Fruit fly (Drosophila melanogaster): ENCODE data around the gene CG15892.

Gene CG15892

DNA sequence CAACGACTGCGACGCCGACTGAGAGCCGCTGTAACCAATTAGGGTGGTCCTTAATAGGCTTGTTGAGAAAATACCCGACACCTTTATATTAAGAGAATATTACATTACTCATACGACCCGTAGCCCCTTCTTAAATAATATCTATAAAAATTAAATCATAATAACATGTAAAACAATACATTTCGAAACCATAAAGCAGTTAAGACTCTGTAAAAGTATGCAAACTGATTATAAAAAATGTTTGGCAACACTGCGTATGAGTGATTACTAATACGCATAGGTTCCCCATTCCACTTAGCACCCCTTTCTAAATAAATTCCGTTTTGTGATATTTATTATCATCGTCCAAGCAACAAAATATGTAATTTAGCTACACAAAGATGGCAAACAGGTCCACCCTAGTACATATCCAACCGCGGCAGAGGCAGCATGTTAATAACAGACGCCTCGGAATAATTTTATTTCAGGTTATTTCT lies 46.5 kb upstream of the CG15892 start:
- TF ChIP-seq CG1024 (GFP tag; IDR thresholded peaks at IDR 0.05), result 0 out of 2 replicates have a peak, but pooled peaks have one; percentile 3
- peak; percentile 6 for TF ChIP-seq CG33557 (GFP tag; optimal IDR thresholded peaks at IDR 0.05)
- TF ChIP-seq CG7928 (GFP tag; optimal IDR thresholded peaks at IDR 0.05), result peak; percentile 53
- no peak for TF ChIP-seq CG10462 (GFP tag; optimal IDR thresholded peaks at IDR 0.05)
- peak; percentile 64 for TF ChIP-seq schlank (tag; optimal IDR thresholded peaks at IDR 0.05)
- peak; percentile 43 for TF ChIP-seq CG18476 (GFP tag; optimal IDR thresholded peaks at IDR 0.05)
- TF ChIP-seq eyg (GFP tag; optimal IDR thresholded peaks at IDR 0.05), result peak; percentile 10
- no peak for TF ChIP-seq gro (GFP tag; optimal IDR thresholded peaks at IDR 0.05)
- peak; percentile 73 for TF ChIP-seq CG6689 (GFP tag; IDR thresholded peaks at IDR 0.05)
- peak; percentile 59 for TF ChIP-seq CG6654 (GFP tag; optimal IDR thresholded peaks at IDR 0.05)
- no peak for TF ChIP-seq Ravus (GFP tag; IDR thresholded peaks at IDR 0.05)
- no peak for TF ChIP-seq trh (GFP tag; optimal IDR thresholded peaks at IDR 0.05)
- TF ChIP-seq kni (GFP tag; optimal IDR thresholded peaks at IDR 0.05), result peak; percentile 19
- TF ChIP-seq CG10321 (GFP tag; IDR thresholded peaks at IDR 0.05), result no peak
- no peak for TF ChIP-seq NC2β (GFP tag; optimal IDR thresholded peaks at IDR 0.05)
- peak; percentile 86 for TF ChIP-seq CG13424 (tag; optimal IDR thresholded peaks at IDR 0.05)
- TF ChIP-seq aop (GFP tag; IDR thresholded peaks at IDR 0.05), result no peak
- no peak for TF ChIP-seq Lim3 (GFP tag; IDR thresholded peaks at IDR 0.05)
- TF ChIP-seq CG7556 (GFP tag; optimal IDR thresholded peaks at IDR 0.05), result peak; percentile 88
- TF ChIP-seq CG18619 (GFP tag; optimal IDR thresholded peaks at IDR 0.05), result peak; percentile 87
- TF ChIP-seq nau (GFP tag; optimal IDR thresholded peaks at IDR 0.05), result peak; percentile 81
- TF ChIP-seq exex (tag; optimal IDR thresholded peaks at IDR 0.05), result peak; percentile 40
- TF ChIP-seq yki (optimal IDR thresholded peaks at IDR 0.05), result no peak
- TF ChIP-seq CG1832 (GFP tag; optimal IDR thresholded peaks at IDR 0.05), result no peak
- peak; percentile 93 for TF ChIP-seq CG2678 (tag; optimal IDR thresholded peaks at IDR 0.05)
- peak; percentile 67 for TF ChIP-seq Dek (tag; optimal IDR thresholded peaks at IDR 0.05)
- TF ChIP-seq Rx (GFP tag; IDR thresholded peaks at IDR 0.05), result 0 out of 2 replicates have a peak, but pooled peaks have one; percentile 25
- no peak for TF ChIP-seq CG4404 (GFP tag; IDR thresholded peaks at IDR 0.05)
- TF ChIP-seq CG7357 (GFP tag; IDR thresholded peaks at IDR 0.05), result 0 out of 3 replicates have a peak, but pooled peaks have one; percentile 40
- no peak for TF ChIP-seq ranshi (GFP tag; IDR thresholded peaks at IDR 0.05)
- TF ChIP-seq Sox102F (GFP tag; optimal IDR thresholded peaks at IDR 0.05), result peak; percentile 71
- peak; percentile 35; the same call in 1 of the 2 replicates for TF ChIP-seq peb (GFP tag; IDR thresholded peaks at IDR 0.05)
- no peak for TF ChIP-seq CG3726 (GFP tag; IDR thresholded peaks at IDR 0.05)
- peak; percentile 84 for TF ChIP-seq CG18599 (GFP tag; optimal IDR thresholded peaks at IDR 0.05)
- TF ChIP-seq CG31441 (GFP tag; IDR thresholded peaks at IDR 0.05), result peak; percentile 80
- TF ChIP-seq Dip3 (GFP tag; optimal IDR thresholded peaks at IDR 0.05), result peak; percentile 34
- TF ChIP-seq BEAF-32 (GFP tag; optimal IDR thresholded peaks at IDR 0.05), result no peak
- TF ChIP-seq ATbp (GFP tag; optimal IDR thresholded peaks at IDR 0.05), result peak; percentile 62
- TF ChIP-seq Fer3 (tag; optimal IDR thresholded peaks at IDR 0.05), result peak; percentile 62
- 0 out of 2 replicates have a peak, but pooled peaks have one; percentile 40 for TF ChIP-seq CG32772 (GFP tag; IDR thresholded peaks at IDR 0.05)
- 0 out of 2 replicates have a peak, but pooled peaks have one; percentile 34 for TF ChIP-seq stc (GFP tag; IDR thresholded peaks at IDR 0.05)
- peak; percentile 62 to 86 for TF ChIP-seq bsh (GFP tag; optimal IDR thresholded peaks at IDR 0.05)
- TF ChIP-seq Optix (GFP tag; IDR thresholded peaks at IDR 0.05), result no peak
- TF ChIP-seq bowl (GFP tag; IDR thresholded peaks at IDR 0.05), result 0 out of 2 replicates have a peak, but pooled peaks have one; percentile 43
- TF ChIP-seq Asciz (GFP tag; optimal IDR thresholded peaks at IDR 0.05), result peak; percentile 70
- TF ChIP-seq CG13123 (GFP tag; optimal IDR thresholded peaks at IDR 0.05), result peak; percentile 13
- TF ChIP-seq Dbx (GFP tag; IDR thresholded peaks at IDR 0.05), result no peak
- 0 out of 2 replicates have a peak, but pooled peaks have one; percentile 22 for TF ChIP-seq Poxn (GFP tag; IDR thresholded peaks at IDR 0.05)
- peak; percentile 30 for TF ChIP-seq CG8290 (GFP tag; optimal IDR thresholded peaks at IDR 0.05)
- TF ChIP-seq CG8290 (tag; optimal IDR thresholded peaks at IDR 0.05), result peak; percentile 6 to 64
- peak; percentile 53; the same call in 2 of the 3 replicates for TF ChIP-seq so (GFP tag; IDR thresholded peaks at IDR 0.05)
